Fruit fly (Drosophila melanogaster): ENCODE measurements around the gene CG14079.

- TF ChIP-seq Myc (optimal IDR thresholded peaks at IDR 0.05): no peak
- no peak for TF ChIP-seq insv (optimal IDR thresholded peaks at IDR 0.05)
- TF ChIP-seq ttk (optimal IDR thresholded peaks at IDR 0.05): no peak
- TF ChIP-seq psq (optimal IDR thresholded peaks at IDR 0.05): no peak
- TF ChIP-seq Sin3A (optimal IDR thresholded peaks at IDR 0.05): no peak
Observed at dm6 chr3L:19097665-19098082, at the start of gene CG14079, which contains the start of gene Naxd.

All from Kc167 (cell line).